Worm (Caenorhabditis elegans): Measurements from ENCODE around the gene ZK1127.3.

DNA sequence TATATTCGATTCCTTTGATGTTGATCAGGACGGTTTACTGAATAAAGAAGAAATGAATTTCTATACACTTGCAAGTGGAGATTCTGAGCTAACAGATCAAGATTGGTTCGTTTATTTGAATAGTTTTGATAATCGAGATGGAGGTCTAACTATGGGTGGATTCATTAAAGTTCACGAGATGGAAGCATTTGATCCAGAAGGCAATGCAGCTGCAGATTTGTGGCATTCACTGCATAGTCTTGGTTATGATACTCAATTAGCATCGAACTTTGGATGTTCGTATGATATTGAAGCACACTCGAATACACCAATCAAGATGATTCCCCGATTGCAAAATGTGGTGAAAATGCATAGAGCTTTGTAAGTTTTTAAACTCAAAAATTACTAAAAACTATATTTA lies 40.9 kb downstream of the ZK1127.3 start:
- TF ChIP-seq ztf-11 (tag; optimal IDR thresholded peaks at IDR 0.05) = no peak
- TF ChIP-seq mep-1 (tag; optimal IDR thresholded peaks at IDR 0.05) = no peak
- TF ChIP-seq unc-130 (GFP tag; optimal IDR thresholded peaks at IDR 0.05) = no peak
- no peak for TF ChIP-seq ceh-28 (tag; optimal IDR thresholded peaks at IDR 0.05)
- TF ChIP-seq snpc-1.2 (GFP tag; IDR thresholded peaks at IDR 0.05) = no peak
